Worm (Caenorhabditis elegans) whole organism, early embryonic: Measurements from ENCODE around the gene Y17G7B.3.

Experiments used
- B0310.2 ChIP-seq: sonication (generic microtip); optimal IDR thresholded peaks from 2 replicates; lab custom pipeline; 2016; ENCODE audit warnings: mild to moderate bottlenecking, missing genetic modification characterization, missing compliant biosample characterization
- F13C5.2 ChIP-seq: sonication (generic microtip); optimal IDR thresholded peaks from 2 replicates; lab custom pipeline; 2017; ENCODE audit warnings: mild to moderate bottlenecking, missing genetic modification characterization, inconsistent platforms, missing compliant biosample characterization
- aly-1 ChIP-seq: sonication (generic microtip); optimal IDR thresholded peaks from 2 replicates; lab custom pipeline; 2016; ENCODE audit warnings: missing genetic modification characterization, missing compliant biosample characterization
- ama-1 ChIP-seq: fragments of 150-350 bp; optimal IDR thresholded peaks from 2 replicates; lab custom pipeline; 2014
- ceh-13 ChIP-seq: fragments of 200-800 bp; sonication (Bioruptor generic); optimal IDR thresholded peaks from 2 replicates; lab custom pipeline; 2018; ENCODE audit warnings: mild to moderate bottlenecking, missing genetic modification characterization, missing compliant biosample characterization
- ceh-36 ChIP-seq: sonication (generic microtip); optimal IDR thresholded peaks from 2 replicates; lab custom pipeline; 2016; ENCODE audit warnings: missing genetic modification characterization, inconsistent platforms, missing compliant biosample characterization
- ets-7 ChIP-seq: sonication (generic microtip); optimal IDR thresholded peaks from 2 replicates; lab custom pipeline; 2016; ENCODE audit warnings: missing genotype, missing genetic modification characterization, missing compliant biosample characterization
- flt-1 ChIP-seq: fragments of 200-800 bp; sonication (Bioruptor generic); IDR thresholded peaks from 2 replicates; pipeline ENCODE4 v1.3.6; 2022; ENCODE audit warnings: missing genetic modification characterization, missing compliant biosample characterization
- hmbx-1 ChIP-seq: sonication (generic microtip); optimal IDR thresholded peaks from 2 replicates; lab custom pipeline; 2016; ENCODE audit warnings: mild to moderate bottlenecking, missing genetic modification characterization, missing compliant biosample characterization
- hmg-4 ChIP-seq: fragments of 200-800 bp; sonication (Bioruptor generic); optimal IDR thresholded peaks from 2 replicates; lab custom pipeline; 2018; ENCODE audit warnings: mild to moderate bottlenecking, missing genetic modification characterization, missing compliant biosample characterization
- hnd-1 ChIP-seq: sonication (generic microtip); optimal IDR thresholded peaks from 2 replicates; lab custom pipeline; 2016; ENCODE audit warnings: missing genetic modification characterization, missing compliant biosample characterization
- pes-1 ChIP-seq: fragments of 200-800 bp; sonication (Bioruptor generic); IDR thresholded peaks from 2 replicates; pipeline ENCODE4 v1.3.6; 2022; ENCODE audit warnings: missing genetic modification reagents, missing genetic modification characterization, missing compliant biosample characterization
- scrt-1 ChIP-seq: fragments of 200-800 bp; sonication (Bioruptor generic); IDR thresholded peaks from 2 replicates; pipeline ENCODE4 v1.3.6; 2022; ENCODE audit warnings: missing genetic modification characterization, missing compliant biosample characterization
- sea-1 ChIP-seq: fragments of 200-800 bp; sonication (Bioruptor generic); conservative IDR thresholded peaks from 2 replicates; pipeline ENCODE4 v1.3.6; 2022; ENCODE audit warnings: missing genetic modification characterization, missing compliant biosample characterization
- tbx-11 ChIP-seq: fragments of 200-800 bp; sonication (Bioruptor generic); IDR thresholded peaks from 2 replicates; pipeline ENCODE4 v1.3.6; 2022; ENCODE audit warnings: missing genetic modification characterization, missing compliant biosample characterization
- tbx-37 ChIP-seq: fragments of 200-800 bp; sonication (Bioruptor generic); conservative IDR thresholded peaks from 2 replicates; pipeline ENCODE4 v1.3.6; 2022; ENCODE audit warnings: missing genetic modification reagents, missing genetic modification characterization, missing compliant biosample characterization
- tra-4 ChIP-seq: sonication (generic microtip); optimal IDR thresholded peaks from 2 replicates; lab custom pipeline; 2017; ENCODE audit warnings: missing genetic modification characterization, missing compliant biosample characterization

The Y17G7B.3 gene

DNA sequence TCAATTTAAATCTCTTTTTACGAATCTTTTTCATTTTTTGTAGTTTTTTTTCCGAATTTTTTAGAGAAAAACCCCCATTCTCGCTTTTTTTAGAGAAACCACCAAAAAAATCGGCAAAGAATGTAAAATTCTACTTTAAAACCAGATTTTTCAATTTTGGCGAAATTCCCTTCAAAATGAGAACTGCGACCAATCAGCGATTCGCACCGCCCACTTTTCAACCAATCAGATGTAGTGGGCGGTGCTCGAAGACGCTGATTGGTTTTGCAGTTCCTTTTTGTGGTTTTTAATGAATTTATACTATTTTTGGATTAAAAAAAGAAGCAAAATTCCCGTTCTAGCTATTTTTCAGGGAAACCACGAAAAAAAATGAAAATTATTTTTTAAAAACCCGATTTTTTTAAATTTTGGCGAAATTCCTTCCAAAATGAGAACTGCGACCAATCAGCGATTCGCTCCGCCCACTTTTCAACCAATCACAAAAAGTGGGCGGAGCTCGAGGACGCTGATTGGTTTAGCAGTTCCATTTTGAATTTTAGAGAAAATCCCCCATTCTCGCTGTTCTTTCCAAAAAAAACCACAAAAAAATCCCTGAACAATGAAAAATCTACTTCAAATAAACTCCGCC, 17.7 kb upstream of the Y17G7B.3 start:
- no peak for TF ChIP-seq tbx-37 (GFP tag; lab: Robert Waterston, UW)
- TF ChIP-seq flt-1 (GFP tag; lab: Robert Waterston, UW): no peak
- no peak for TF ChIP-seq tbx-11 (GFP tag; lab: Robert Waterston, UW)
- TF ChIP-seq ceh-36 (tag; lab: Kevin White, UChicago): no peak
- TF ChIP-seq hmbx-1 (tag; lab: Kevin White, UChicago): no peak
- no peak for TF ChIP-seq pes-1 (GFP tag; lab: Robert Waterston, UW)
- TF ChIP-seq ama-1: no peak
- TF ChIP-seq sea-1: no peak
- no peak for TF ChIP-seq scrt-1 (GFP tag; lab: Robert Waterston, UW)
- no peak for TF ChIP-seq B0310.2 (tag; lab: Kevin White, UChicago)
- TF ChIP-seq F13C5.2: no peak
- TF ChIP-seq ets-7 (tag; lab: Kevin White, UChicago): no peak
- no peak for TF ChIP-seq aly-1 (tag; lab: Kevin White, UChicago)
- no peak for TF ChIP-seq tra-4 (tag; lab: Kevin White, UChicago)
- no peak for TF ChIP-seq hnd-1 (tag; lab: Kevin White, UChicago)
- TF ChIP-seq hmg-4 (GFP tag; lab: Kevin White, UChicago): no peak
- no peak for TF ChIP-seq ceh-13

DNA sequence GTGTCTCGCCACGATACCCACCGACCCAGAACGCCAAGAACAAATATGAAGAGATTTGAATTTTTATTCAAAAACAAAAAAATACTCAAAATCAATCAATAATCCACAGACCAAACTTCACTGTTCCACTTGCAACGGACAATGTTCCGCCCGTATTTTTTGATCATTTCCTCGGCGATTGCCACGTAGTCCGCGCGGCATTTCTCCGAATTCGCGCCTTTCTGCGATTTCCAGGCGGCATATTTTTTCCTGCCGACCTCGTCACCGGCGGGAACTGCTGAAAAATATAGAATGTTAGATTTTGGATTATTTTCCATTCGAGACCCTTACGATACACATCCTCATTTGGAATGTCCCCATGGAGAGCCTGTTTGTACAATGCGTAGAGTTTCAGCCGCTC, 16.6 kb upstream of the Y17G7B.3 start:
- no peak for TF ChIP-seq flt-1 (GFP tag; lab: Robert Waterston, UW)
- no peak for TF ChIP-seq tra-4 (tag; lab: Kevin White, UChicago)
- no peak for TF ChIP-seq scrt-1 (GFP tag; lab: Robert Waterston, UW)
- TF ChIP-seq ets-7 (tag; lab: Kevin White, UChicago): no peak
- TF ChIP-seq ama-1: no peak
- no peak for TF ChIP-seq hnd-1 (tag; lab: Kevin White, UChicago)
- no peak for TF ChIP-seq ceh-36 (tag; lab: Kevin White, UChicago)
- no peak for TF ChIP-seq tbx-37 (GFP tag; lab: Robert Waterston, UW)
- TF ChIP-seq B0310.2 (tag; lab: Kevin White, UChicago): no peak
- TF ChIP-seq pes-1 (GFP tag; lab: Robert Waterston, UW): no peak
- TF ChIP-seq hmg-4 (GFP tag; lab: Kevin White, UChicago): no peak
- no peak for TF ChIP-seq tbx-11 (GFP tag; lab: Robert Waterston, UW)
- no peak for TF ChIP-seq sea-1

DNA sequence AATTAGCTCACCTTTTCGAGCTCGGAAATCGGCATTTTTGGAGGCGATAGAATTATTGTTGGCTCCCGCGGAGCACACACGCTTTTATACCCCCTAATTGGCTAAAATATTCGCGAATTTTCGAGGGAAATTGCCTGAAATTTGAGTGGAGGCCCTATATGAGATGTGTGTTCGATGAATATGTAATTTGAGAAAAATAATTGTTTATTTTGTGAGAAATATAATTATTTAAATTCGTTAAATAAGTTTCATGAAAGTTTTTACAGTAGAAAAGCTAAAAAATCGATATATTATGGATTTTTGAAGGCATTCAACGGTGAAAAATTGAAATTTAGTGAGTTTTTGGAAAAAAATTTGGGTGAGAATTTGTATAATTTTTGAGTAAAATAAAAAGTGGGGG, 15.2 kb upstream of the Y17G7B.3 start, which contains the start of gene acbp-6:
Gene acbp-6 (minus strand): TSS at position 101 of the 400 bp plus-strand sequence.
- no peak for TF ChIP-seq tbx-37 (GFP tag; lab: Robert Waterston, UW)
- TF ChIP-seq ama-1: no peak
- TF ChIP-seq scrt-1 (GFP tag; lab: Robert Waterston, UW): no peak
- TF ChIP-seq B0310.2 (tag; lab: Kevin White, UChicago): no peak
- TF ChIP-seq sea-1: no peak
- no peak for TF ChIP-seq hnd-1 (tag; lab: Kevin White, UChicago)
- no peak for TF ChIP-seq pes-1 (GFP tag; lab: Robert Waterston, UW)

DNA sequence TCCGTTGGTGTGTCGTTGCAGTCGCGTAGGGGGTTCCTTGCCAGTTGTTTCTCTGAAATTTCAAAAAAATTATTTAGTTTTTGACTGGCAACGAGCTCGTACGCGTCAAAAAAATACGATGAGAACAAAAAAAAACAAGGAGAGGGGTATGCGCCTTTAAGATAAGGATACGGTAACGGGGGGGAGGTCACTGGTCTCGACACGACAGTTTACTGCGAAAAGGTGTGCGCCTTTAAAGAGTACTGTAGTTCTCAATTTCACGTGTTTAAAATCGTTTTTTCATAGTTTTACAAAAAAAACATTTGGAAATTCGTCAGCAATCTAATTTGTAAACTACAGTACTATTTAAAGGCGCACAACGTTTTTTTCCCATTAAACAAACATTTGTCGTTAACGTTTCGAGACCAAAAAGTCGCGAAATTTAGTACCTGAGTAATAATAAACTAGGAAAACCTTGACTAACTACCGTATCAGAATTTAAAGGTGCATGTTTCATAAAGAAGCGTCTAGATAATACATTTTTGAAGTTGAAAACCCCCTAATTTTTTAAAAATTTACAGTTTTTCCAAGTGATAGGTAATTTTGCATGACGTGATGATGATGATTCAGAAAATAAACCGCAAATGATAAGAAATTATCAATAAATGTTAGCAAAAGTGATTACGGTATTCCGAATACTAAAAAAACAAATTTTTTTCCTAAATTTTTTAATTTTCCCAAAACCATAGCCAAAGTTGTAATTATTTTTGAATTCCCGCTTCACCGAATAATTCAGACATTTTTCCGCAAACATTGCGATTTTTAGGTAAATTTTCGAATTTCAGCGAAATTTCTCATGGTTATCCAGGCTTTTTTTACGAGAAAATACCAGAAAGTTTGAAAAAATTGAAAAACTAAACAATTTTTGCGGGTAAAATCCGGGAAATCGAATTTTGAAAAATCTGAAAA, 14.5 kb upstream of the Y17G7B.3 start:
- TF ChIP-seq ama-1 (peak; percentile 85), tbx-37 (GFP tag; lab: Robert Waterston, UW) (no peak), sea-1 (0 out of 2 replicates have a peak, but pooled peaks have one; percentile 40), hmg-4 (GFP tag; lab: Kevin White, UChicago) (peak; percentile 23), B0310.2 (tag; lab: Kevin White, UChicago) (peak; percentile 56), hmbx-1 (tag; lab: Kevin White, UChicago) (peak; percentile 44), ceh-36 (tag; lab: Kevin White, UChicago) (no peak), pes-1 (GFP tag; lab: Robert Waterston, UW) (0 out of 2 replicates have a peak, but pooled peaks have one; percentile 21)

DNA sequence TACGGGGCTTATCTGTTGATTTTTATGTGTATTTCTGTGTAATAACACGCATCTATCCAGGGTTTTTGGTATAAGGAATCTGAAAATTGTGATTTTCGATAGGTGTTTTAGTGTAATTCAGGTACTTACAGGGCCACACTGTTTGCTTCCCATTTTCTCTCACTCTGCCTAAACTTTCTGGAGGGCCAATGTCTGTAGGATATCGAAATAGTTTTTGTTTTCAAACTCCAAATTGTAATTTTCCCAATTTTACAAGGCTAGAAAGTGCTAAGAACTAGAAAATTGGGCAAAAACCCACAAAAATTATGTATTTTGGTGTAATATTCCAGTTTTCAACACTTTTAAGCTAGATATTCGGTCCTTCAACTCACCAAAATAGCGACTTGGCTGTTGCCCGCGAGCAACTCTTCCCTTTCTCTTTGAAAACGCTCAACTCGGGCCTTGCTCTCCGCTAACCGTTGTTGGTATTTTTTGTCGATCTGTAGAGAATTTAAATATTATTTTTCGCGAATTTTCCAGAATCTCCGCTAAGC, 12.0 kb upstream of the Y17G7B.3 start:
- TF ChIP-seq flt-1 (GFP tag; lab: Robert Waterston, UW) (no peak), aly-1 (tag; lab: Kevin White, UChicago) (no peak), sea-1 (no peak), hnd-1 (tag; lab: Kevin White, UChicago) (no peak), tbx-11 (GFP tag; lab: Robert Waterston, UW) (no peak), pes-1 (GFP tag; lab: Robert Waterston, UW) (no peak), B0310.2 (tag; lab: Kevin White, UChicago) (no peak), scrt-1 (GFP tag; lab: Robert Waterston, UW) (no peak), hmbx-1 (tag; lab: Kevin White, UChicago) (no peak)

DNA sequence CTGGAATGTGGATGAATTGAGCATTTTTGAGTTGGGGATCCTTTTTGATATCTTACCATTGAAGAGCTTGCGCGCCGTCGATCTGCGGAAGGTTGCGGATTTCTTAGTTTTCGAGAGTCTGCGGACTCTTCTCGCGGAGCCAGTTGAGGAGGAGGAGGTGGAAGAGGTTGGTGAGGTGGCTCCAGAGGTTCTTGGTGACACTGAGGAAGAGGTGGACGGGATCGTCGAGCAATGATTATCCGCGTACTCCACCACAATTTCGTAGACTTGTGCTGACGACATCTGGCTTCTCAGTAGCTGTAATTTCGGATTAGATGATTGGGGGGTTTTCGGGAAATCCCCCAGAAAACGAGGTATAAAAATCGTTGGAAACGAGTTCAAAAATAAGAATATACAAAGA, 11.5 kb upstream of the Y17G7B.3 start, which contains the start of gene Y17G7B.21:
Gene Y17G7B.21 (minus strand): TSS at position 299 of the 400 bp plus-strand sequence.
- TF ChIP-seq B0310.2 (tag; lab: Kevin White, UChicago) (no peak), ceh-36 (tag; lab: Kevin White, UChicago) (no peak), flt-1 (GFP tag; lab: Robert Waterston, UW) (peak; percentile 32; the same call in 1 of the 2 replicates), hnd-1 (tag; lab: Kevin White, UChicago) (no peak), scrt-1 (GFP tag; lab: Robert Waterston, UW) (peak; percentile 57; the same call in 1 of the 2 replicates), aly-1 (tag; lab: Kevin White, UChicago) (no peak), ceh-13 (no peak), tra-4 (tag; lab: Kevin White, UChicago) (no peak), ama-1 (peak; percentile 78), pes-1 (GFP tag; lab: Robert Waterston, UW) (no peak), tbx-37 (GFP tag; lab: Robert Waterston, UW) (no peak), tbx-11 (GFP tag; lab: Robert Waterston, UW) (no peak), F13C5.2 (no peak), hmg-4 (GFP tag; lab: Kevin White, UChicago) (peak; percentile 34), hmbx-1 (tag; lab: Kevin White, UChicago) (no peak), ets-7 (tag; lab: Kevin White, UChicago) (no peak), sea-1 (no peak)
